Worm (Caenorhabditis elegans) whole organism, dauer: ENCODE results near the gene F01D5.7.

Experiments used
- unc-62 ChIP-seq: sonication (generic microtip); optimal IDR thresholded peaks from 2 replicates; lab custom pipeline; 2017; ENCODE audit warnings: missing biosample characterization, missing genetic modification reagents, missing genetic modification characterization

F01D5.7 gene

DNA sequence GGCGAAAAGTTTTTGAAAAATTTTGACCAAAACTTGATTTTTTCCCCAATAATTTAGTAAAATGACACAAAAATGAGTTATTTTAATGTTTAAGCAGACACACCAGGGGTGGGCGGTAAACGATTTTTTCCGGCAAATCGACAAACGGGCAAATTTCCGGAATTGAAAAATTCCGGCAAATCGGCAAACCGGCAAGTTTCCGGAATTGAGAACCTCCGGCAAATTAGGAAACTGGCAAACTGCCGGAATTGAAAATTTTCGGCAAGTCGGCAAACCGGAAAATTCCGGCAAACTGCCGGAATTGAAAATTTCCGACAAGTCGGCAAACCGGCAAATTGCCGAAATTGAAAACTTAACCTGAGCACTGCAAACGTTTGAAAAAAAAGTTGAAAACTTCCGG lies 24.2 kb downstream of the F01D5.7 start:
- TF ChIP-seq unc-62 = no peak

DNA sequence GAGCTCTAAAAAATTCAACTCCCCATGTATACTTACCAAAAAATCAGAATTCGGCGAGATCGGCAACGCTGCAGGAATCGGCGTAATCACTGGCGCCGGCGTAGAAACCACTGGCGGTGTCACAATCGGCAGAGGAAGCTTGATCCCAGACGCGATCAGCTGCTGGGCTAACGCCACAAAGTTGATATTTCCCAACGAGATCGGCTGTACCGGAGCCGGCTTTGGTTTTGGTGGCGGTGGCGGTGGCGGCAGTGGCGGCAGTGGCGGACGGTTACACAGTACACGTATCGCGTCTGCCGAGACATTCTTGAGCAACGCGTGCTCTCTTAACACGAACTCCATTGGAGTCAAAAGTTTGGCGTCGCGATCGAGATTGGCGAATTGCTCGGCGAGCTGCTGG lies 26.1 kb downstream of the F01D5.7 start:
- TF ChIP-seq unc-62 = no peak

DNA sequence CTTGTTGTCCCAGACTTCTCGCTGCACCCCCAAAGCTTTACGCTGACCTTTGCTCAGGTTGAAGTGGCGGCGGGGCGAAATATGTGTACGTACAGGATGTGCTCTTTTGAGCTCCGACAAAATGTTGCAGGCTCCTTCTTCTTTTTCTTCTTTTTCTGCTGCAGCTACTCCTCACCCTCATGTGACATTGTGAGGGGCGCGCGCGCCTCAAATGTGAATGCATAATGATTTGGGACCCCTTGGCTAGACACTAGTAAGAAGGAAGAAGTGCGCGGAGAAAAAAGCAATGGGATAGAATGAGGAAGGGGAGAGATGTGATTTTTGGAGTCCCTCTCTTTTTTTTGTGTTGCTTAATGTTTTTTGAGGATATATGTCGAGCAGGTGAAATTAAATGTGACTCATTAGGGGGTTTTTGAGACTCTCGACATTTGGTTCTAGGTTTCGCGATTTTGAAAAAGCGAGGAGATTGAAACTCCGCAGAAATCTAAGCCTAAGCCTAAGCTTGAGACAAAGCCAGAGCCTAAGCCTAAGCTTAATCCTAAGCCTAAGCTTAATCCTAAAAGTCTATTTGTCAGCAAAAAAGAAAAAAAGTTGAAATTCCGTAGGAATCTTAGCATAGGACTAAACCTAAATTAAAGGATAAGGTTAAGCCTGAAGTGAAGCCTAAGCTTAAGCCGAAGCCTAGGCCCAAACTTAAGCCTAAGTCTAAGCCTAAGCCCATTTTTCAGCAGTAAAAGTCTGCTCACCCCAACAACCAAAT lies 28.4 kb downstream of the F01D5.7 start:
- TF ChIP-seq unc-62 = no peak

DNA sequence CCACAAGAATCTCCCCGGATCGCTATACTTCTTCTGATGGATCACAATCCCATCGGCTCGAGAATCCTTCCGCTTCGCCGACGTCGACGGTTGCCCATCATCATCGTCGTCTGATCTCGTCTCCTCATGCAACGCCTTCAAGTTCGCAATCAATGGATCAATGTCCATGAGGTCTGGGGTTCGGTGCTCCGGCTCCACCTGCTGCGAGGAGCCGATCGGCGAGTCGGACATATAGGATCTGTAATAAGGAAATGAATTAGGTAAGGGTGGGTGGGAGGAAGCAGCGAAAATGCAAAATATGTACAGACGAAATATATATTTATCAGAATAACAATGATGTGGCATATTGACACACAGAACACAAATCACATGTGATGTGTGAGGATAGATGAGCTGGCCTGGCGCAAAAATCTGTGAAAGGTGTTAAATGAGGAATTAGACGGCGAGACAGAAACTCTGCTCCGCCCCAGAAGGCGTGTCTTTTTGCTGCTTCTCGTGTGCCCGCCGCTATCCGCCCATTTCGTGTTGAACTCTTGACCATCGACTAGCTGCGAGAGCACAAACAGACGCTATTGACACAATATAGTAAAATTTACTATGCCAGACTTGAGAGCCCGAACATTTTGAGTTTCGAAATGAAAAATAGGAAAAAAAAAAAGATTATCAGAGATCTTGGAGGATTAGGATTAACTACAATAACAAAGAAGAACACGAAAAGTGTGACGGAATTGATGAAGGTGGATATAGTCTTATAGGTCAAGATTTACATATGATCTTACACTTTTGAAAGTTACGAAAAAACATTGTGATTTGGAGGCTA lies 29.2 kb downstream of the F01D5.7 start:
- no peak for TF ChIP-seq unc-62

- no peak for TF ChIP-seq unc-62
Measured at ce11 chrII:14038331-14038730, 29.9 kb downstream of the F01D5.7 start.

DNA sequence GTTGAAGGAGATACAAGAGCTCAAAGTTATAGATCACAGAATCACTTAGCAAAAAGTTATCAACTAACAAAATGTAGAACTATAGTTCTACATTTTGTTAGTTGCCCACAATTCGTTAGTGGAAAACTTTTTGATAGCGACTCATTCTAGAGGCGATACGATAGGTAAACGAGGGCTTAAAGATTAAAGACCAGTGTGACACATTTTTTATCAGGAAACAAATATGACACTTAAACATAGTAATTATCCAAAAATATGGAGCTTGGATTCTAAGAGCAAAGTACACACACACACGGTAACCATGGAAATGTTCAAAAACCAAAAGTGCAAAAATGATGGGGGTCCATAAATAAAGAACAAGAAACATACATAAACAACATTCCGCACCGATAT lies 31.3 kb downstream of the F01D5.7 start:
- TF ChIP-seq unc-62 = no peak

- TF ChIP-seq unc-62 = peak; percentile 40
Measured at ce11 chrII:14040204-14040842, 31.9 kb downstream of the F01D5.7 start.

DNA sequence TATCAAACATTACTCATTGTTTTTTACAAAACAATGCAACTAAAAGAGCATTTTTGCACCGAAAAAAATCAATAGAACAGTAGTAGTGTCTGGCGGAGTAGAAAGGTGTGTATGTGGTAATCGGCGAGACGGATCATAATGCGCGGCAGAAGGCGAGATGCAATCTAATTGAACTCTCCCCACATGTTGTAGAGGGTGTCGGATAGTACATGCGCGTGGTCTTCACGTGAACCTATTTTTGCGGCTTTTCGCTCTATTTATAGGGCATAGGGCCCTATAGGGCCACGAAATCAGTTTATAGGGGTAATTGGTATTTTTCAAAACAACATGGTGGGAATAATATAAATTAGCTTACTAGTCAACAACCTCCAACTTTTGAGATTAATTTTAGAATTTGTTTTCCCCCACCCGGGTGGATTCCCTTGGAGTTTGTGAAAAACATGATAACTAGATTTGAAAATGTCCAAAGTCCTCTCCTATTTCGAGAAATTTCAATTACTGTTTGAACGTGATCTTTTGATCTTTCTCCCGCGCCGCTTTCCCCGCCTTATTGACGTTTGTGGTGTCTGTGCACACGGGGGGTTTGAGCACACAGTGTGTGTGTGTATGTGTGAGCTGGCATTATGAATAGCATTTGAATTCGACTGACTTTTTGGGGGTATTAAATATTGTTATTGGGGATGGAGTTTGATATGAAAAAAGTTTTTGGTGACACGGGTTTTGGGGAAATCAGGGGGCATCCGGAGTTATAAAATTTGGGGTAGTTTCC lies 34.6 kb downstream of the F01D5.7 start:
- no peak for TF ChIP-seq unc-62

ce11 chrII:14044199-14044598 lies 35.7 kb downstream of the F01D5.7 start:
- no peak for TF ChIP-seq unc-62

DNA sequence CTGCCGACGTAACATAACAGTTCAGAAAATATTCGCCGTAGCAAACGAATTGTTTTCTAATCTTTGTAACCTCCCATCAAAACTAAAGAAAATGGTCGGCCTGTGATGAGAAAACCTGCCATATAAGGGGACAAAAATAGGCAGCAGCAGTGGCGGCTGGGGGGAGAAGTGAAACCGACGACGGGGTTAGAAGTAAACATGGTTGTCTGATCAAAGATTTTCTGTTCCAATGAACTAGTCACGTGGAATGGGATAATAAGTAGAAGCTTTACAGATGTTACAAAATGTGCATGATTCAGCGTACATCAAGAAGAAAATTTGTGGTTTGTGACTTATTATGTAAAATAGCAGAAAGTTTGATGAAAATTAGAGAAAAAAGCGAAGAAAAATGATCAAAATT lies 36.8 kb downstream of the F01D5.7 start:
- TF ChIP-seq unc-62 = no peak

DNA sequence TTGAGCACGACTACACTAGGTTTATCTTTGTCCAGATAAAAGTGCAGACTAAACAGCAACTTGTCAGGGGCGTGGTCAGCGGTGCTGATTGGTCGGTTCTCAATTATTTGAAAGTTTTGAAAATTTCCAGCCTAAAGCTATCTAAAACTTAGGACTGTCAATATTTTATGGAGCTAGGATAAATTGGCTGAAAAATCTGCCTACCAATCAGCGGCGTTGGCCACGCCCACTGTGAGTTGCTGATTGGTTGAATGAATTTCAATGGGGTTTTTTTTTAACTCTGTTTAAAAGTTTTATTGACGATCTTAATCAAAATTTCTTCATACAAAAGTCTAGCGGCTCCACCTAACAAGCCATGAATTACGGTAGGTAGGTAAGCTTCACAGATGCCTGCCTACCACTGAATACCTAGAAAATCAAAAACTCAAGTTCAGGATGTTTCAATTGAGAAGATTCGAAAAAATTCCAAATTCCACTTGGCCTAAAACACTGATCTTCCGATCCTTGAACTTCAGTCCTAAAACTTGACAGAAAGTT lies 37.5 kb downstream of the F01D5.7 start:
- TF ChIP-seq unc-62 = no peak

ce11 chrII:14046491-14046890 lies 38.0 kb downstream of the F01D5.7 start:
- no peak for TF ChIP-seq unc-62

ce11 chrII:14049097-14049496 lies 40.6 kb downstream of the F01D5.7 start:
- no peak for TF ChIP-seq unc-62

ce11 chrII:14050506-14050905 lies 42.0 kb downstream of the F01D5.7 start:
- no peak for TF ChIP-seq unc-62

DNA sequence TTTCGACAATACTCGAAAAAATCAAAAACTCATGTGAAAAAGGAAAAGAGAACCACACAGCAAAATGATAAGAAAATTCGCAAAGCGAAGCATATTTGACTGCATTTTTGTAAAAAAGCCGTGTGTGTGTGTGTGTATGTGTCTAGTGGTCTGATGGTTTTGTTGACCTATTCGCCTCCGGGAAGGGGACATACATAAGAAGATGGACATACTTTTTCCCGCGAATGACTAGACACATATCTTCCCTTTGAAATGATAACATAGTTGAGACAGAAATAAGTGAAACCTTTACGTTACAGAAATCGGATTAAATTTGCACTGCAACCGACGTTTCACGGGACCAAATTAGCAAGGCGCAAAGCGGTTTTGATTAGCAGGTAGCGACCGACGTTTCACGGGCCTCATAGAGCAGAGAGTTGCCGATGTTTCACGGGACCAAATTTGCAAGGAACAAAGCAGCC lies 43.0 kb downstream of the F01D5.7 start:
- TF ChIP-seq unc-62 = no peak

- TF ChIP-seq unc-62 = no peak
Measured at ce11 chrII:14052204-14052603, 43.7 kb downstream of the F01D5.7 start, which contains the start of gene daf-5. TSS of gene daf-5 (minus strand) at chrII:14052304.
